Fruit fly (Drosophila melanogaster) whole organism, embryonic: ENCODE results near the gene mldr.

ENCODE experiments used
- B-H1 ChIP-seq: fragments of 200-800 bp; sonication (Bioruptor generic); IDR thresholded peaks from 3 replicates; pipeline ENCODE4 v1.3.6; 2022; ENCODE audit warnings: missing biosample characterization, missing genetic modification characterization
- Bgb ChIP-seq: fragments of 200-800 bp; sonication (Bioruptor generic); IDR thresholded peaks from 2 replicates; pipeline ENCODE4 v1.3.6; 2022; ENCODE audit warnings: missing biosample characterization, missing genetic modification characterization; ENCODE audit not compliant: partially characterized antibody
- CG10267 ChIP-seq: fragments of 200-800 bp; sonication (Bioruptor generic); optimal IDR thresholded peaks from 2 replicates; lab custom pipeline; 2018; ENCODE audit warnings: missing biosample characterization, mild to moderate bottlenecking, missing genetic modification characterization, moderate library complexity
- CG10543 ChIP-seq: fragments of 200-800 bp; sonication (Bioruptor generic); optimal IDR thresholded peaks from 3 replicates; lab custom pipeline; 2017; ENCODE audit warnings: missing biosample characterization, mild to moderate bottlenecking, missing genetic modification characterization, moderate library complexity
- CG11504 ChIP-seq: fragments of 200-800 bp; sonication (Bioruptor generic); optimal IDR thresholded peaks from 3 replicates; lab custom pipeline; 2019; ENCODE audit warnings: missing biosample characterization, mild to moderate bottlenecking, missing genetic modification characterization, moderate library complexity
- CG11560 ChIP-seq: fragments of 200-800 bp; sonication (Bioruptor generic); IDR thresholded peaks from 3 replicates; pipeline ENCODE4 v1.3.6; 2022; ENCODE audit warnings: missing biosample characterization, missing genetic modification characterization
- CG12659 ChIP-seq: fragments of 200-800 bp; sonication (Bioruptor generic); optimal IDR thresholded peaks from 3 replicates; lab custom pipeline; 2017; ENCODE audit warnings: mild to moderate bottlenecking, missing biosample characterization, missing genetic modification reagents, missing genetic modification characterization
- CG13296 ChIP-seq: fragments of 200-800 bp; sonication (Bioruptor generic); optimal IDR thresholded peaks from 3 replicates; lab custom pipeline; 2018; ENCODE audit warnings: missing biosample characterization, mild to moderate bottlenecking, missing genetic modification characterization
- CG15073 ChIP-seq: fragments of 200-800 bp; sonication (Bioruptor generic); optimal IDR thresholded peaks from 2 replicates; lab custom pipeline; 2016; ENCODE audit warnings: missing biosample characterization, missing genetic modification characterization
- CG17568 ChIP-seq: fragments of 200-800 bp; sonication (Bioruptor generic); optimal IDR thresholded peaks from 2 replicates; lab custom pipeline; 2018; ENCODE audit warnings: missing biosample characterization, mild to moderate bottlenecking, missing genetic modification characterization, moderate library complexity
- CG2889 ChIP-seq: fragments of 200-800 bp; sonication (Bioruptor generic); IDR thresholded peaks from 3 replicates; pipeline ENCODE4 v1.3.6; 2022; ENCODE audit warnings: missing biosample characterization, missing genetic modification characterization
- CG30403 ChIP-seq: fragments of 200-800 bp; sonication (Bioruptor generic); optimal IDR thresholded peaks from 3 replicates; lab custom pipeline; 2016; ENCODE audit warnings: missing biosample characterization, missing genetic modification characterization
- CG31441 ChIP-seq: fragments of 200-800 bp; sonication (Bioruptor generic); IDR thresholded peaks from 2 replicates; pipeline ENCODE4 v1.3.6; 2022; ENCODE audit warnings: missing biosample characterization, missing genetic modification characterization
- CG34422 ChIP-seq: fragments of 200-800 bp; sonication (Bioruptor generic); IDR thresholded peaks from 3 replicates; pipeline ENCODE4 v1.3.6; 2022; ENCODE audit warnings: missing biosample characterization, missing genetic modification characterization
- CG6272 ChIP-seq: fragments of 200-800 bp; sonication (Bioruptor generic); IDR thresholded peaks from 2 replicates; pipeline ENCODE4 v1.3.6; 2022; ENCODE audit warnings: missing biosample characterization, missing genetic modification characterization
- CG7556 ChIP-seq: fragments of 200-800 bp; sonication (Bioruptor generic); optimal IDR thresholded peaks from 2 replicates; lab custom pipeline; 2017; ENCODE audit warnings: missing biosample characterization, mild to moderate bottlenecking, missing genetic modification characterization
- CG7963 ChIP-seq: fragments of 200-800 bp; sonication (Bioruptor generic); IDR thresholded peaks from 3 replicates; pipeline ENCODE4 v1.3.6; 2022; ENCODE audit warnings: missing biosample characterization, missing genetic modification characterization; ENCODE audit not compliant: partially characterized antibody
- CG9797 ChIP-seq: fragments of 200-800 bp; sonication (Bioruptor generic); optimal IDR thresholded peaks from 3 replicates; lab custom pipeline; 2018; ENCODE audit warnings: missing biosample characterization, mild to moderate bottlenecking, missing genetic modification characterization
- CoRest ChIP-seq: fragments of 200-800 bp; sonication (Bioruptor generic); optimal IDR thresholded peaks from 3 replicates; lab custom pipeline; 2018; ENCODE audit warnings: missing biosample characterization, mild to moderate bottlenecking, missing genetic modification characterization, moderate library complexity
- Dek ChIP-seq: fragments of 200-800 bp; sonication (Bioruptor generic); optimal IDR thresholded peaks from 3 replicates; lab custom pipeline; 2019; ENCODE audit warnings: missing biosample characterization, mild to moderate bottlenecking, missing genetic modification characterization, moderate library complexity
- Elba2 ChIP-seq: fragments of 200-800 bp; sonication (Bioruptor generic); optimal IDR thresholded peaks from 3 replicates; lab custom pipeline; 2016; ENCODE audit warnings: missing biosample characterization, missing genetic modification characterization
- Hr51 ChIP-seq, 2 experiments: fragments of 200-800 bp; sonication (Bioruptor generic); optimal IDR thresholded peaks; 2 replicates in 1 of 2; 3 replicates in 1 of 2; lab custom pipeline; 2016 to 2018; ENCODE audit warnings: missing biosample characterization in 2 of 2, missing genetic modification characterization in 2 of 2, mild to moderate bottlenecking in 1 of 2, moderate library complexity in 1 of 2
- Jarid2 ChIP-seq: fragments of 200-800 bp; sonication (Bioruptor generic); optimal IDR thresholded peaks from 3 replicates; lab custom pipeline; 2017; ENCODE audit warnings: mild to moderate bottlenecking, missing biosample characterization, missing genetic modification reagents, missing genetic modification characterization
- MESR4 ChIP-seq: fragments of 200-800 bp; sonication (Bioruptor generic); optimal IDR thresholded peaks from 2 replicates; lab custom pipeline; 2018; ENCODE audit warnings: missing biosample characterization, mild to moderate bottlenecking, missing genetic modification characterization, moderate library complexity
- Max ChIP-seq: fragments of 200-800 bp; sonication (Bioruptor generic); optimal IDR thresholded peaks from 2 replicates; lab custom pipeline; 2016; ENCODE audit warnings: missing biosample characterization, mild to moderate bottlenecking, missing genetic modification characterization
- Med ChIP-seq: fragments of 200-800 bp; sonication (Bioruptor generic); peaks from one replicate; lab custom pipeline; 2016; ENCODE audit warnings: missing biosample characterization, missing genetic modification characterization, mild to moderate bottlenecking, inconsistent platforms, moderate library complexity
- PHDP ChIP-seq: fragments of 200-800 bp; sonication (Bioruptor generic); optimal IDR thresholded peaks from 3 replicates; lab custom pipeline; 2018; ENCODE audit warnings: missing biosample characterization, mild to moderate bottlenecking, missing genetic modification characterization, moderate library complexity
- Ssrp ChIP-seq: fragments of 200-800 bp; sonication (Bioruptor generic); optimal IDR thresholded peaks from 2 replicates; lab custom pipeline; 2018; ENCODE audit warnings: missing biosample characterization, mild to moderate bottlenecking, missing genetic modification characterization, moderate library complexity
- Stat92E ChIP-seq, 3 experiments: fragments of >200 bp in 2 of 3; fragments of 200-800 bp in 1 of 3; sonication (Bioruptor generic) in 1 of 3; optimal IDR thresholded peaks; 2 replicates each; lab custom pipeline; 2017 to 2019; ENCODE audit warnings: missing biosample characterization in 3 of 3, missing genetic modification characterization in 3 of 3, mild to moderate bottlenecking in 1 of 3, moderate library complexity in 1 of 3
- Vsx1 ChIP-seq: fragments of 200-800 bp; sonication (Bioruptor generic); optimal IDR thresholded peaks from 2 replicates; lab custom pipeline; 2017; ENCODE audit warnings: missing biosample characterization, mild to moderate bottlenecking, missing genetic modification characterization, missing genetic modification reagents
- Xbp1 ChIP-seq: fragments of 200-800 bp; sonication (Bioruptor generic); optimal IDR thresholded peaks from 3 replicates; lab custom pipeline; 2016; ENCODE audit warnings: missing biosample characterization, mild to moderate bottlenecking, missing genetic modification characterization
- ab ChIP-seq: fragments of 200-800 bp; sonication (Bioruptor generic); optimal IDR thresholded peaks from 2 replicates; lab custom pipeline; 2016; ENCODE audit warnings: missing biosample characterization, missing genetic modification characterization
- cg ChIP-seq: fragments of 200-800 bp; sonication (Bioruptor generic); optimal IDR thresholded peaks from 3 replicates; lab custom pipeline; 2019; ENCODE audit warnings: missing biosample characterization, mild to moderate bottlenecking, missing genetic modification characterization, moderate library complexity
- ci ChIP-seq: fragments of 200-800 bp; sonication (Bioruptor generic); IDR thresholded peaks from 3 replicates; pipeline ENCODE4 v1.3.6; 2022; ENCODE audit warnings: missing biosample characterization, missing genetic modification characterization
- crol ChIP-seq: fragments of 200-800 bp; sonication (Bioruptor generic); IDR thresholded peaks from 2 replicates; pipeline ENCODE4 v1.3.6; 2022; ENCODE audit warnings: missing biosample characterization, missing genetic modification characterization
- hb ChIP-seq: fragments of 200-800 bp; sonication (Bioruptor generic); IDR thresholded peaks from 3 replicates; pipeline ENCODE4 v1.3.6; 2022; ENCODE audit warnings: missing biosample characterization, missing genetic modification characterization; ENCODE audit not compliant: partially characterized antibody
- insv ChIP-seq, 2 experiments: fragments of 200-800 bp; sonication (Bioruptor generic); optimal IDR thresholded peaks; 3 replicates each; lab custom pipeline; 2016 to 2018; ENCODE audit warnings: missing biosample characterization in 2 of 2, missing genetic modification characterization in 2 of 2
- nerfin-1 ChIP-seq: fragments of 200-800 bp; sonication (Bioruptor generic); optimal IDR thresholded peaks from 3 replicates; lab custom pipeline; 2019; ENCODE audit warnings: missing biosample characterization, mild to moderate bottlenecking, missing genetic modification characterization, moderate library complexity
- nmo ChIP-seq: fragments of 200-800 bp; sonication (Bioruptor generic); optimal IDR thresholded peaks from 2 replicates; lab custom pipeline; 2018; ENCODE audit warnings: missing biosample characterization, mild to moderate bottlenecking, missing genetic modification characterization, moderate library complexity
- onecut ChIP-seq: fragments of 200-800 bp; sonication (Bioruptor generic); IDR thresholded peaks from 2 replicates; pipeline ENCODE4 v1.3.6; 2022; ENCODE audit warnings: missing biosample characterization, missing genetic modification characterization
- row ChIP-seq: fragments of 200-800 bp; sonication (Bioruptor generic); IDR thresholded peaks from 3 replicates; pipeline ENCODE4 v1.3.6; 2022; ENCODE audit warnings: missing biosample characterization, missing genetic modification characterization
- sens ChIP-seq: fragments of 200-800 bp; sonication (Bioruptor generic); peaks from one replicate; lab custom pipeline; 2016; ENCODE audit warnings: missing biosample characterization, missing genetic modification characterization
- tup ChIP-seq: fragments of 200-800 bp; sonication (Bioruptor generic); optimal IDR thresholded peaks from 2 replicates; lab custom pipeline; 2016; ENCODE audit warnings: missing biosample characterization, mild to moderate bottlenecking, missing genetic modification characterization, moderate library complexity
- twi ChIP-seq: fragments of 200-800 bp; optimal IDR thresholded peaks from 2 replicates; lab custom pipeline; 2019; ENCODE audit warnings: missing biosample characterization, mild to moderate bottlenecking, missing genetic modification characterization, moderate library complexity
- wdn ChIP-seq: fragments of 200-800 bp; sonication (Bioruptor generic); IDR thresholded peaks from 2 replicates; pipeline ENCODE4 v1.3.6; 2022; ENCODE audit warnings: missing biosample characterization, missing genetic modification characterization

Gene mldr

DNA sequence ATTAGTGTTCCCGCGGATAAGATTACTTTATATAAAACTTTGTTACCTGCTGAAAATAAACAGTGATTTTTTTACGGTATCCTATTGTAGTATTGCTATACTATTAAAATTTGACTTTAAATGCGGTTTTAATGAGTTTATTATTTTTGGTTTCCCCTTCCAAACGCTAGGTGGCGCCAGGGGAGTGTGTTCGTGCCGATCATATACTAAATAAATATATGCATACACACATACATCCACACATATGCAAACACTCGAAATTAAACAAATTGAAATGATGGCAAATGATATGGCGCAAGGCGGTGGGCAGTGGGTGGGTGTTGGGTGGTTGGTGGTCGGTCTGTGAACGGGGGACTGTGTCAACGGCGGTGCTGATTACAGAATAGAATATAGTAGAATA, 37.4 kb upstream of the mldr start (continued):
- peak; percentile 29 for TF ChIP-seq onecut (GFP tag; lab: Robert Waterston, UW)

DNA sequence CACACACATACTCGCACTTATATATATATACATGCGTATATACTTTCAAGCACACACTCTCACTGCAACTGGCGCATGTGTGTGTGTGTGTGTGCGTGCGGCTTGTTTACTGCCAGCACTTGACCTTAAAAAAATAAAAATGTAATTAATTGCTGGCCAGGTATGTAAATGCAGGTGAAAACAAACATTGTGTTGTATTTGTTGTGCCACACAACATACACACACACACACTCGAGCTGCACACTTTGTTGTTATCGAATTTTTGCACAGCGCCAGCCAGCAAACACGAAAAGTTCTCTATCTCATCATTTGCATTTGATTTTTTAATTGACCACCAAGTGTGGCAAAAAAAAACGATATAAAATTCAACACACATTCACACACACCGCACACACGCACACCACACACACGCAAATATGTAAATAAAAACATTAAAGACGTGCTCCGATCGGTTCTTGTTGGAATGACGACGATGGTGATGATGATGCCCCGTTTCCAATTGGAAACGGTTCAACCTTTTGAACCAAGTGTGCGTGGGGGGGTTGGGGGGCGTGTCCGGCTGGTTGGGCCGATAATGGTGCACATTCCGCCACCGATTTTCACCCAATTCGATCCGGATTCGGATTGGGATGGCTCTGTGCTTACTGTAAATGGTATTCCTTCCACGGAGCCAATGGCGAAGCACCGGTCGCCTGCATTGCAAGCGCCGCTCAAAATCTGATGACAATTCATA, 36.3 kb upstream of the mldr start:
- TF ChIP-seq CG17568 (GFP tag; lab: Kevin White, UChicago) = no peak
- TF ChIP-seq Med (GFP tag; lab: Kevin White, UChicago) = peak; percentile 60
- no peak for TF ChIP-seq Vsx1 (GFP tag; lab: Kevin White, UChicago)
- TF ChIP-seq ab (GFP tag; lab: Kevin White, UChicago) = no peak
- TF ChIP-seq CG11560 (tag; lab: Robert Waterston, UW) = no peak
- TF ChIP-seq Jarid2 = peak; percentile 4
- TF ChIP-seq Ssrp (tag; lab: Kevin White, UChicago) = no peak
- peak; percentile 77 for TF ChIP-seq cg (GFP tag; lab: Kevin White, UChicago)
- TF ChIP-seq sens (GFP tag; lab: Kevin White, UChicago) = peak; percentile 37
- peak; percentile 19 for TF ChIP-seq nerfin-1
- TF ChIP-seq Elba2 (GFP tag; lab: Kevin White, UChicago) = peak; percentile 83
- no peak for TF ChIP-seq wdn (GFP tag; lab: Robert Waterston, UW)
- TF ChIP-seq insv (GFP tag; optimal IDR thresholded peaks at IDR 0.05; lab: Kevin White, UChicago) = peak; percentile 84 to 95
- peak; percentile 30 for TF ChIP-seq MESR4
- peak; percentile 25; the same call in 1 of the 3 replicates for TF ChIP-seq ci
- TF ChIP-seq crol (GFP tag; lab: Robert Waterston, UW) = peak; percentile 67
- no peak for TF ChIP-seq CG15073 (GFP tag; lab: Kevin White, UChicago)

DNA sequence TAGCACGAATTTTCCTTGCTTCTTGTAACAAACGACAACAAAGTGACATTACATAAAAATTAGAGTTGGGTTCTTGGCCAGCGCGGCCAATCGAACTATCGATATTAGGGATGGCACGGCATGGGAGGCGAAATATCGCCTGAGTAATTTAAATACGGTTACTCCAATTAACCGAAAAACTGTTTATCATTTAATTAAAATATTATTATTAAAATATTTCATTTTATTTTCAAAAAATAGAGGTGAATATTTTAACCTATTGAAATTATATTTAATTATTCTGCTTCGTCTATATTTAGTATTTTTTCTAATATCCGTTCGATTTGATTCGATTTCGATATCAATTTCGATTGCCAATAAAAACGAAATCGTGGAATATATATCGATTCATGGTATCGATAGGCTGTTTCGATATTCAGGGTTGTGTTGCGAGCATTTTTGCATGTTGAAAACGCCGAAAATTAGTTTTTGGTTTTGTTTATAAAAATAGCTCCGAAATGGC, 35.6 kb upstream of the mldr start, which contains the start of the genes Rbcn-3A and Spx:
Gene Rbcn-3A (minus strand): TSS at position 74 of the 502 bp plus-strand sequence.
Gene Spx (plus strand): TSS at position 409 of the 502 bp plus-strand sequence.
- TF ChIP-seq CG30403 (GFP tag; lab: Kevin White, UChicago) (peak; percentile 46), Dek (tag; lab: Kevin White, UChicago) (peak; percentile 36), CG11504 (tag; lab: Kevin White, UChicago) (peak; percentile 24), Hr51 (GFP tag; optimal IDR thresholded peaks at IDR 0.05; lab: Kevin White, UChicago) (peak in 1 of 2 experiments; percentile 35), CG10543 (GFP tag; lab: Kevin White, UChicago) (peak; percentile 16), CG10267 (tag; lab: Kevin White, UChicago) (peak; percentile 39), CG6272 (0 out of 2 replicates have a peak, but pooled peaks have one; percentile 18), PHDP (tag; lab: Kevin White, UChicago) (peak; percentile 45), twi (tag; lab: Kevin White, UChicago) (peak; percentile 29), nmo (peak; percentile 68), CG9797 (peak; percentile 43), Max (GFP tag; lab: Kevin White, UChicago) (no peak), CG12659 (GFP tag; lab: Kevin White, UChicago) (peak; percentile 63), tup (GFP tag; lab: Kevin White, UChicago) (no peak), Bgb (GFP tag; lab: Robert Waterston, UW) (peak; percentile 80), CG13296 (GFP tag; lab: Kevin White, UChicago) (peak; percentile 19), B-H1 (GFP tag; lab: Robert Waterston, UW) (no peak), Xbp1 (GFP tag; lab: Kevin White, UChicago) (peak; percentile 40), CoRest (peak; percentile 69), CG34422 (GFP tag; lab: Robert Waterston, UW) (peak; percentile 35; the same call in 1 of the 3 replicates), hb (GFP tag; lab: Robert Waterston, UW) (peak; percentile 85; the same call in 1 of the 3 replicates), sens (GFP tag; lab: Kevin White, UChicago) (peak; percentile 57), row (GFP tag; lab: Robert Waterston, UW) (peak; percentile 81), CG7963 (GFP tag; lab: Robert Waterston, UW) (peak; percentile 83), CG7556 (GFP tag; lab: Kevin White, UChicago) (peak; percentile 1), CG2889 (GFP tag; lab: Robert Waterston, UW) (0 out of 3 replicates have a peak, but pooled peaks have one; percentile 27), CG31441 (GFP tag; lab: Robert Waterston, UW) (peak; percentile 36; the same call in 1 of the 2 replicates), Stat92E (GFP tag; optimal IDR thresholded peaks at IDR 0.05; lab: Kevin White, UChicago) (peak in 1 of 3 experiments; percentile 45)
